Worm (Caenorhabditis elegans): Measurements from ENCODE around the gene snpc-1.1.
A peak's percentile ranks its signal among the peaks of the same experiment; 100 is the strongest.

Gene snpc-1.1

DNA sequence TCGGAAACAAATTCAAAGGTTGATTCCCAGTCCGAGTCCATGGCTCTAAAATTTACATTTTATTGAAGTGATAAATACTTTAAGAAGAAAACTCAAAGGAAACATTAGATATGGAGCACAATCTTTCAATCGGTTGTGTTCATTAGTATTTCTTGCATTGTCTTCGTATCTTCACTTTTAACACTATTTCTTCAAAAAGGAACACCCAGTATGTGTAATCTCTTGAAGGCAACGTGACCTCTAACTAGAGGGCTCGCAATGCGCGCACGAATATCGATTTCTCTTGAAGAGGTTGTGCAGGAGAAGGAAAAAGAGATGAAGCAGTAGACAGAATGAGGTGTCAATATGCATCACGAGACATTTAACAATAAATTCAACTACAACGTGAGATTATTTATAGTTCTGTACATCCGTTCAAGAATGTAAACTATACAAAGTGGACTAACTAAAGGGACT lies 26.0 kb downstream of the snpc-1.1 start, which contains the start of the genes B0228.6 and B0228.1:
TSS of gene B0228.6 (minus strand) at position 51 of the 456 bp plus-strand sequence.
TSS of gene B0228.1 (plus strand) at position 228 of the 456 bp plus-strand sequence.
- TF ChIP-seq hlh-30 (tag; optimal IDR thresholded peaks at IDR 0.05; ENCODE audit: insufficient read depth) = peak; percentile 76
- TF ChIP-seq che-1 (tag; optimal IDR thresholded peaks at IDR 0.05) = no peak
- no peak for TF ChIP-seq ceh-34 (tag; optimal IDR thresholded peaks at IDR 0.05)
- TF ChIP-seq unc-42 (tag; optimal IDR thresholded peaks at IDR 0.05) = peak; percentile 27
- TF ChIP-seq C38D4.7 (GFP tag; optimal IDR thresholded peaks at IDR 0.05) = no peak
- no peak for TF ChIP-seq pax-1 (tag; optimal IDR thresholded peaks at IDR 0.05)
- TF ChIP-seq gmeb-2 (tag; optimal IDR thresholded peaks at IDR 0.05) = no peak
- TF ChIP-seq sox-2 (GFP tag; IDR thresholded peaks at IDR 0.05) = no peak
- TF ChIP-seq pha-2 (tag; optimal IDR thresholded peaks at IDR 0.05) = no peak
- TF ChIP-seq hlh-15 (tag; optimal IDR thresholded peaks at IDR 0.05) = no peak
- TF ChIP-seq ceh-24 (tag; optimal IDR thresholded peaks at IDR 0.05) = no peak
- TF ChIP-seq ztf-16 (tag; optimal IDR thresholded peaks at IDR 0.05) = no peak
- no peak for TF ChIP-seq rnt-1 (tag; optimal IDR thresholded peaks at IDR 0.05)
- TF ChIP-seq pha-4 (tag; optimal IDR thresholded peaks at IDR 0.05) = no peak
- no peak for TF ChIP-seq elt-2 (tag; optimal IDR thresholded peaks at IDR 0.05)
- TF ChIP-seq mec-3 (tag; optimal IDR thresholded peaks at IDR 0.05; ENCODE audit: borderline replicate concordance) = no peak
- TF ChIP-seq unc-3 (GFP tag; conservative IDR thresholded peaks at IDR 0.05) = no peak
- no peak for TF ChIP-seq unc-3 (tag; optimal IDR thresholded peaks at IDR 0.05)
- no peak for TF ChIP-seq ahr-1 (tag; optimal IDR thresholded peaks at IDR 0.05)
- no peak for TF ChIP-seq pag-3 (tag; optimal IDR thresholded peaks at IDR 0.05; ENCODE audit: borderline replicate concordance)
- peak; percentile 26 for TF ChIP-seq nfya-1 (tag; optimal IDR thresholded peaks at IDR 0.05)
- TF ChIP-seq unc-55 (GFP tag; optimal IDR thresholded peaks at IDR 0.05) = peak; percentile 55
- TF ChIP-seq ceh-19 (GFP tag; optimal IDR thresholded peaks at IDR 0.05) = no peak
- TF ChIP-seq ama-1 (optimal IDR thresholded peaks at IDR 0.05) = no peak
- TF ChIP-seq sdc-2 (tag; optimal IDR thresholded peaks at IDR 0.05) = no peak
- peak; percentile 96 for TF ChIP-seq ceh-48 (tag; optimal IDR thresholded peaks at IDR 0.05)
- TF ChIP-seq hlh-13 (GFP tag; optimal IDR thresholded peaks at IDR 0.05) = no peak
- TF ChIP-seq ceh-45 (GFP tag; IDR thresholded peaks at IDR 0.05) = no peak
- TF ChIP-seq T23F11.4 (GFP tag; optimal IDR thresholded peaks at IDR 0.05) = no peak
- TF ChIP-seq ets-4 (tag; optimal IDR thresholded peaks at IDR 0.05) = no peak
- TF ChIP-seq madf-2 (tag; optimal IDR thresholded peaks at IDR 0.05) = no peak
- no peak for TF ChIP-seq odd-2 (tag; optimal IDR thresholded peaks at IDR 0.05)
- TF ChIP-seq fkh-6 (tag; optimal IDR thresholded peaks at IDR 0.05) = no peak
- TF ChIP-seq tbx-2 (tag; optimal IDR thresholded peaks at IDR 0.05) = peak; percentile 24
- no peak for TF ChIP-seq tbx-7 (tag; optimal IDR thresholded peaks at IDR 0.05)
- no peak for TF ChIP-seq K09A11.1 (tag; optimal IDR thresholded peaks at IDR 0.05; ENCODE audit: insufficient read depth)
- TF ChIP-seq dmd-4 (tag; optimal IDR thresholded peaks at IDR 0.05; ENCODE audit: borderline replicate concordance) = no peak
- TF ChIP-seq ref-2 (tag; optimal IDR thresholded peaks at IDR 0.05) = no peak
- TF ChIP-seq F13H6.1 (tag; optimal IDR thresholded peaks at IDR 0.05) = no peak
- no peak for TF ChIP-seq Y22D7AL.16 (tag; optimal IDR thresholded peaks at IDR 0.05)
- no peak for TF ChIP-seq zip-5 (tag; optimal IDR thresholded peaks at IDR 0.05)
- TF ChIP-seq fkh-10 (GFP tag; optimal IDR thresholded peaks at IDR 0.05) = no peak
- TF ChIP-seq ceh-18 (tag; optimal IDR thresholded peaks at IDR 0.05) = no peak
- no peak for TF ChIP-seq ceh-14 (tag; optimal IDR thresholded peaks at IDR 0.05)

ce11 chrII:7753500-7753899 lies 27.6 kb downstream of the snpc-1.1 start, which contains the start of gene trx-1:
Gene trx-1 (minus strand): TSS chrII:7753600.
- TF ChIP-seq ceh-18 (tag; optimal IDR thresholded peaks at IDR 0.05) (no peak), syd-9 (tag; optimal IDR thresholded peaks at IDR 0.05) (no peak), unc-55 (GFP tag; optimal IDR thresholded peaks at IDR 0.05) (no peak), pqm-1 (tag; optimal IDR thresholded peaks at IDR 0.05) (no peak), mec-3 (tag; optimal IDR thresholded peaks at IDR 0.05; ENCODE audit: borderline replicate concordance) (no peak), ttx-3 (tag; optimal IDR thresholded peaks at IDR 0.05) (no peak), pat-9 (tag; optimal IDR thresholded peaks at IDR 0.05) (no peak), nfya-1 (tag; optimal IDR thresholded peaks at IDR 0.05) (no peak), gmeb-2 (tag; optimal IDR thresholded peaks at IDR 0.05) (no peak), ceh-14 (tag; optimal IDR thresholded peaks at IDR 0.05) (no peak), rnt-1 (tag; optimal IDR thresholded peaks at IDR 0.05) (no peak), ceh-2 (tag; optimal IDR thresholded peaks at IDR 0.05) (no peak), unc-42 (tag; optimal IDR thresholded peaks at IDR 0.05) (no peak), hlh-13 (GFP tag; optimal IDR thresholded peaks at IDR 0.05) (no peak), hlh-6 (tag; optimal IDR thresholded peaks at IDR 0.05) (no peak), dve-1 (tag; optimal IDR thresholded peaks at IDR 0.05) (no peak), ztf-16 (tag; optimal IDR thresholded peaks at IDR 0.05) (no peak), eyg-1 (tag; optimal IDR thresholded peaks at IDR 0.05) (no peak)

All from whole organism, late embryonic.